Fruit fly (Drosophila melanogaster): ENCODE measurements around the gene eIF4EHP.
A peak's percentile ranks its signal among the peaks of the same experiment; 100 is the strongest.

eIF4EHP gene

dm6 chr3R:24047998-24048511 is 60.7 kb downstream of the eIF4EHP start, which contains the start of gene Rox8 (continued):
- TF ChIP-seq nerfin-1 (tag; optimal IDR thresholded peaks at IDR 0.05) (peak; percentile 54), CG8290 (GFP tag; optimal IDR thresholded peaks at IDR 0.05) (peak; percentile 29), CG8290 (tag; optimal IDR thresholded peaks at IDR 0.05) (peak; percentile 30 to 46), CG12071 (GFP tag; optimal IDR thresholded peaks at IDR 0.05) (no peak), CG2129 (GFP tag; IDR thresholded peaks at IDR 0.05; ENCODE audit: partially characterized antibody) (no peak), odd (GFP tag; optimal IDR thresholded peaks at IDR 0.05) (peak; percentile 31), gro (GFP tag; optimal IDR thresholded peaks at IDR 0.05) (peak; percentile 29), az2 (GFP tag; optimal IDR thresholded peaks at IDR 0.05) (peak; percentile 35), CG11093 (GFP tag; IDR thresholded peaks at IDR 0.05) (no peak), HmgZ (tag; optimal IDR thresholded peaks at IDR 0.05) (peak; percentile 60), kah (GFP tag; optimal IDR thresholded peaks at IDR 0.05) (no peak), nerfin-2 (GFP tag; IDR thresholded peaks at IDR 0.05; ENCODE audit: partially characterized antibody) (peak; percentile 75), da (GFP tag; optimal IDR thresholded peaks at IDR 0.05) (no peak), D19A (tag; optimal IDR thresholded peaks at IDR 0.05) (peak; percentile 38), CG1603 (tag; optimal IDR thresholded peaks at IDR 0.05) (peak; percentile 62), CG6854 (GFP tag; optimal IDR thresholded peaks at IDR 0.05) (no peak), CG1647 (GFP tag; optimal IDR thresholded peaks at IDR 0.05) (no peak), PHDP (tag; optimal IDR thresholded peaks at IDR 0.05) (peak; percentile 39), pb (GFP tag; optimal IDR thresholded peaks at IDR 0.05) (no peak), Ravus (GFP tag; IDR thresholded peaks at IDR 0.05) (no peak), prd (optimal IDR thresholded peaks at IDR 0.05) (no peak), prd (GFP tag; IDR thresholded peaks at IDR 0.05) (no peak; the same call in 2 of the 3 replicates), CG7271 (tag; optimal IDR thresholded peaks at IDR 0.05) (no peak), fd96Cb (tag; optimal IDR thresholded peaks at IDR 0.05) (no peak), CG4617 (GFP tag; optimal IDR thresholded peaks at IDR 0.05; ENCODE audit: borderline replicate concordance) (peak; percentile 82), Dip2 (GFP tag; IDR thresholded peaks at IDR 0.05) (no peak), pnt (GFP tag; optimal IDR thresholded peaks at IDR 0.05) (no peak), lilli (GFP tag; optimal IDR thresholded peaks at IDR 0.05) (peak; percentile 58), croc (GFP tag; conservative IDR thresholded peaks at IDR 0.05) (no peak), Dref (GFP tag; IDR thresholded peaks at IDR 0.05) (peak; percentile 71), kni (GFP tag; optimal IDR thresholded peaks at IDR 0.05) (peak; percentile 68), CG11085 (GFP tag; IDR thresholded peaks at IDR 0.05) (no peak), CG42726 (GFP tag; IDR thresholded peaks at IDR 0.05; ENCODE audit: partially characterized antibody) (no peak), slbo (GFP tag; IDR thresholded peaks at IDR 0.05) (peak; percentile 52), CG12155 (GFP tag; optimal IDR thresholded peaks at IDR 0.05) (peak; percentile 59), C15 (GFP tag; IDR thresholded peaks at IDR 0.05) (no peak), klu (GFP tag; IDR thresholded peaks at IDR 0.05) (no peak), CG2712 (tag; optimal IDR thresholded peaks at IDR 0.05) (peak; percentile 50), bab2 (GFP tag; optimal IDR thresholded peaks at IDR 0.05) (no peak), ara (GFP tag; IDR thresholded peaks at IDR 0.05) (0 out of 2 replicates have a peak, but pooled peaks have one; percentile 12), CG31388 (GFP tag; optimal IDR thresholded peaks at IDR 0.05) (no peak), exex (tag; optimal IDR thresholded peaks at IDR 0.05) (peak; percentile 53), bowl (GFP tag; IDR thresholded peaks at IDR 0.05) (no peak), btn (GFP tag; optimal IDR thresholded peaks at IDR 0.05) (no peak), Hr51 (GFP tag; optimal IDR thresholded peaks at IDR 0.05) (no peak), Spps (tag; optimal IDR thresholded peaks at IDR 0.05) (peak; percentile 21), CG4854 (GFP tag; optimal IDR thresholded peaks at IDR 0.05) (no peak), dpn (GFP tag; optimal IDR thresholded peaks at IDR 0.05) (peak; percentile 16 to 55), usp (GFP tag; optimal IDR thresholded peaks at IDR 0.05) (no peak), CG10462 (GFP tag; optimal IDR thresholded peaks at IDR 0.05) (peak; percentile 6), row (GFP tag; IDR thresholded peaks at IDR 0.05) (peak; percentile 64), fru (optimal IDR thresholded peaks at IDR 0.05) (no peak)
